Worm (Caenorhabditis elegans) whole organism, young adult: Measurements from ENCODE around the gene cdf-2.
A peak's percentile ranks its signal among the peaks of the same experiment; 100 is the strongest.

Source experiments
- B0035.1 ChIP-seq: sonication (generic microtip); optimal IDR thresholded peaks from 2 replicates; lab custom pipeline; 2016; ENCODE audit warnings: missing genetic modification characterization, mild to moderate bottlenecking, missing compliant biosample characterization, missing genotype, missing genetic modification reagents
- D2030.7 ChIP-seq: fragments of 200-800 bp; sonication (Bioruptor generic); IDR thresholded peaks from 2 replicates; pipeline ENCODE4 v1.3.6; 2022; ENCODE audit warnings: missing genetic modification reagents, missing genetic modification characterization, missing compliant biosample characterization
- F37B4.10 ChIP-seq: fragments of 200-800 bp; sonication (Bioruptor generic); IDR thresholded peaks from 2 replicates; pipeline ENCODE4 v1.3.6; 2022; ENCODE audit warnings: missing genetic modification characterization, missing compliant biosample characterization
- F52B5.7 ChIP-seq: sonication (generic microtip); optimal IDR thresholded peaks from 2 replicates; lab custom pipeline; 2016; ENCODE audit warnings: mild to moderate bottlenecking, missing genetic modification characterization, missing compliant biosample characterization
- F57A8.1 ChIP-seq: fragments of 200-800 bp; sonication (Bioruptor generic); optimal IDR thresholded peaks from 2 replicates; lab custom pipeline; 2018; ENCODE audit warnings: mild to moderate bottlenecking, missing genetic modification characterization, moderate library complexity, missing compliant biosample characterization
- F57C9.4 ChIP-seq: sonication (generic microtip); optimal IDR thresholded peaks from 2 replicates; lab custom pipeline; 2017; ENCODE audit warnings: mild to moderate bottlenecking, missing genetic modification characterization, missing compliant biosample characterization
- K11D2.4 ChIP-seq: fragments of 200-800 bp; sonication (Bioruptor generic); IDR thresholded peaks from 2 replicates; pipeline ENCODE4 v1.3.6; 2022; ENCODE audit warnings: missing genetic modification reagents, missing genetic modification characterization, missing compliant biosample characterization
- T26A5.8 ChIP-seq: sonication (generic microtip); optimal IDR thresholded peaks from 2 replicates; lab custom pipeline; 2016; ENCODE audit warnings: missing genetic modification characterization, missing compliant biosample characterization
- Y53F4B.3 ChIP-seq: fragments of 200-800 bp; sonication (Bioruptor generic); IDR thresholded peaks from 2 replicates; pipeline ENCODE4 v1.3.6; 2022; ENCODE audit warnings: missing genetic modification reagents, missing genetic modification characterization, missing compliant biosample characterization
- Y95B8A.8 ChIP-seq: fragments of 200-800 bp; sonication (Bioruptor generic); IDR thresholded peaks from 2 replicates; pipeline ENCODE4 v1.3.6; 2022; ENCODE audit warnings: missing genetic modification reagents, missing genetic modification characterization, missing compliant biosample characterization
- aptf-2 ChIP-seq: fragments of 200-800 bp; sonication (Bioruptor generic); conservative IDR thresholded peaks from 2 replicates; pipeline ENCODE4 v1.3.6; 2022; ENCODE audit warnings: missing genetic modification reagents, missing genetic modification characterization, missing compliant biosample characterization
- cebp-1 ChIP-seq, 2 experiments: fragments of 200-800 bp in 1 of 2; sonication (Bioruptor generic) in 1 of 2; sonication (generic microtip) in 1 of 2; IDR thresholded peaks in 1 of 2; optimal IDR thresholded peaks in 1 of 2; 2 replicates each; pipeline versions ENCODE4 v1.3.6 to Lab custom; 2017 to 2022; ENCODE audit warnings: missing compliant biosample characterization in 2 of 2, missing genetic modification characterization in 2 of 2, mild to moderate bottlenecking in 1 of 2, missing genetic modification reagents in 1 of 2, moderate library complexity in 1 of 2
- ceh-27 ChIP-seq: fragments of 200-800 bp; sonication (Bioruptor generic); optimal IDR thresholded peaks from 2 replicates; lab custom pipeline; 2018; ENCODE audit warnings: mild to moderate bottlenecking, missing genetic modification characterization, moderate library complexity, missing compliant biosample characterization
- ceh-91 ChIP-seq: fragments of 200-800 bp; sonication (Bioruptor generic); IDR thresholded peaks from 2 replicates; pipeline ENCODE4 v1.3.6; 2022; ENCODE audit warnings: missing genetic modification reagents, missing genetic modification characterization, missing compliant biosample characterization
- die-1 ChIP-seq: sonication (generic microtip); optimal IDR thresholded peaks from 2 replicates; lab custom pipeline; 2016; ENCODE audit warnings: missing genotype, mild to moderate bottlenecking, missing genetic modification characterization, missing compliant biosample characterization
- dpff-1 ChIP-seq: sonication (generic microtip); optimal IDR thresholded peaks from 2 replicates; lab custom pipeline; 2017; ENCODE audit warnings: mild to moderate bottlenecking, missing genetic modification characterization, missing compliant biosample characterization
- egl-18 ChIP-seq: fragments of 200-800 bp; sonication (Bioruptor generic); IDR thresholded peaks from 2 replicates; pipeline ENCODE4 v1.3.6; 2022; ENCODE audit warnings: missing genetic modification reagents, missing genetic modification characterization, missing compliant biosample characterization
- egl-44 ChIP-seq: fragments of 200-800 bp; sonication (Bioruptor generic); IDR thresholded peaks from 2 replicates; pipeline ENCODE4 v1.3.6; 2022; ENCODE audit warnings: missing genetic modification reagents, missing genetic modification characterization, missing compliant biosample characterization
- ekl-4 ChIP-seq: fragments of 200-800 bp; sonication (Bioruptor generic); IDR thresholded peaks from 2 replicates; pipeline ENCODE4 v1.3.6; 2022; ENCODE audit warnings: missing genetic modification reagents, missing genetic modification characterization, missing compliant biosample characterization
- fkh-3 ChIP-seq: sonication (generic microtip); optimal IDR thresholded peaks from 2 replicates; lab custom pipeline; 2016; ENCODE audit warnings: mild to moderate bottlenecking, missing genetic modification characterization, missing compliant biosample characterization
- hmg-1.2 ChIP-seq: fragments of 200-800 bp; sonication (Bioruptor generic); IDR thresholded peaks from 2 replicates; pipeline ENCODE4 v1.3.6; 2022; ENCODE audit warnings: missing genetic modification reagents, missing genetic modification characterization, missing compliant biosample characterization
- lag-1 ChIP-seq: fragments of 200-800 bp; sonication (Bioruptor generic); IDR thresholded peaks from 2 replicates; pipeline ENCODE4 v1.3.6; 2022; ENCODE audit warnings: missing genetic modification reagents, missing genetic modification characterization, missing compliant biosample characterization
- lin-26 ChIP-seq: fragments of 200-800 bp; sonication (Bioruptor generic); IDR thresholded peaks from 2 replicates; pipeline ENCODE4 v1.3.6; 2022; ENCODE audit warnings: missing genetic modification reagents, missing genetic modification characterization, missing compliant biosample characterization
- mcd-1 ChIP-seq: fragments of 200-800 bp; sonication (Bioruptor generic); IDR thresholded peaks from 2 replicates; pipeline ENCODE4 v1.3.6; 2022; ENCODE audit warnings: missing genetic modification reagents, missing genetic modification characterization, missing compliant biosample characterization
- mxl-1 ChIP-seq: sonication (generic microtip); optimal IDR thresholded peaks from 2 replicates; lab custom pipeline; 2016; ENCODE audit warnings: missing genetic modification characterization, missing compliant biosample characterization
- nfyb-1 ChIP-seq: fragments of 200-800 bp; sonication (Bioruptor generic); IDR thresholded peaks from 2 replicates; pipeline ENCODE4 v1.3.6; 2022; ENCODE audit warnings: missing genetic modification reagents, missing genetic modification characterization, missing compliant biosample characterization
- nhr-27 ChIP-seq: fragments of 200-800 bp; sonication (Bioruptor generic); optimal IDR thresholded peaks from 2 replicates; lab custom pipeline; 2018; ENCODE audit warnings: mild to moderate bottlenecking, missing genetic modification characterization, moderate library complexity, missing compliant biosample characterization
- nhr-80 ChIP-seq: sonication (generic microtip); optimal IDR thresholded peaks from 2 replicates; lab custom pipeline; 2016; ENCODE audit warnings: missing genetic modification characterization, missing compliant biosample characterization
- pha-4 ChIP-seq: fragments of 150-350 bp; sonication (generic microtip); optimal IDR thresholded peaks from 2 replicates; lab custom pipeline; 2014; ENCODE audit warnings: missing biosample characterization, missing genetic modification reagents, missing genetic modification characterization
- rec-8 ChIP-seq, 2 experiments: sonication (generic microtip); optimal IDR thresholded peaks; 2 replicates each; lab custom pipeline; 2016; ENCODE audit warnings: mild to moderate bottlenecking in 2 of 2, missing genetic modification characterization in 2 of 2, missing genetic modification reagents in 2 of 2, missing genotype in 2 of 2, missing biosample characterization in 1 of 2, missing compliant biosample characterization in 1 of 2, moderate library complexity in 1 of 2
- sdz-38 ChIP-seq: sonication (generic microtip); optimal IDR thresholded peaks from 2 replicates; lab custom pipeline; 2016; ENCODE audit warnings: missing genotype, missing genetic modification characterization, missing compliant biosample characterization
- snpc-1.3 ChIP-seq: sonication (generic microtip); optimal IDR thresholded peaks from 2 replicates; lab custom pipeline; 2017; ENCODE audit warnings: missing genetic modification characterization, mild to moderate bottlenecking, missing compliant biosample characterization, antibody characterized with exemption, moderate library complexity, missing genotype, missing genetic modification reagents; ENCODE audit not compliant: insufficient read depth
- snpc-4 ChIP-seq, 5 experiments: fragments of 150-350 bp in 1 of 5; sonication (generic microtip) in 4 of 5; optimal IDR thresholded peaks; 2 replicates each; lab custom pipeline; 2014 to 2018; ENCODE audit warnings: missing genetic modification characterization in 5 of 5, missing biosample characterization in 3 of 5, antibody characterized with exemption in 2 of 5, mild to moderate bottlenecking in 2 of 5, missing compliant biosample characterization in 2 of 5, missing genotype in 2 of 5, moderate library complexity in 2 of 5, missing genetic modification reagents in 1 of 5
- tbp1 ChIP-seq: fragments of 200-800 bp; sonication (Bioruptor generic); optimal IDR thresholded peaks from 2 replicates; lab custom pipeline; 2018; ENCODE audit warnings: mild to moderate bottlenecking, missing genetic modification characterization, missing compliant biosample characterization
- unc-130 ChIP-seq: sonication (generic microtip); optimal IDR thresholded peaks from 2 replicates; lab custom pipeline; 2016; ENCODE audit warnings: missing genetic modification reagents, missing genetic modification characterization, missing compliant biosample characterization
- ztf-28 ChIP-seq: fragments of 200-800 bp; sonication (Bioruptor generic); IDR thresholded peaks from 2 replicates; pipeline ENCODE4 v1.3.6; 2022; ENCODE audit warnings: missing genetic modification reagents, missing genetic modification characterization, missing compliant biosample characterization

The cdf-2 gene

DNA sequence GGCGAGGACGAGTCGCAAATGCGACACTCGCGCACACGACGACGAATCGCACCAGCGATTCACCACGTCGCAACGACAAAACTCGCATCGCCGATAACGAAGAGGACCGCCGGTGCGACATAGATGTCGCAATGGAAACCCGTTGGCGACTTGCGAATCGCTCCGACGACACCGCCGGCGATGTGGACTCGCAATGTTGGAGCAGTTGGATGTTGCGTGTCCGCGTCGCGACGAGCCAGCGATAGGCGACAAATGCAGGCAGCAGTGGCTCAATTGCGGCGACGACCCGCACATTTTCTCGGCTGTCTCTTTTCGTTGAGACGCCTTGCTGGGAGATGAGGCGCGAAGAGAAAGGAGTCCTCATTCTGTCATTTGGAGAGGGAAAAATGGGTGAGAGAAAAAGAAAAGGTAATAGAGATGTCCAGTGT lies 14.6 kb downstream of the cdf-2 start (continued):
- TF ChIP-seq ekl-4 (GFP tag; lab: Robert Waterston, UW), result no peak
- TF ChIP-seq aptf-2 (GFP tag; lab: Robert Waterston, UW), result no peak
- no peak for TF ChIP-seq cebp-1 (GFP tag; IDR thresholded peaks at IDR 0.05; lab: Robert Waterston, UW)
- peak; percentile 71 for TF ChIP-seq cebp-1 (tag; optimal IDR thresholded peaks at IDR 0.05; lab: Kevin White, UChicago)
- no peak for TF ChIP-seq T26A5.8 (tag; lab: Kevin White, UChicago)
- no peak for TF ChIP-seq sdz-38 (tag; lab: Kevin White, UChicago)
- no peak for TF ChIP-seq snpc-1.3
- TF ChIP-seq Y95B8A.8 (GFP tag; lab: Robert Waterston, UW), result no peak
- 0 out of 2 replicates have a peak, but pooled peaks have one; percentile 10 for TF ChIP-seq lag-1 (GFP tag; lab: Robert Waterston, UW)
- TF ChIP-seq egl-18 (GFP tag; lab: Robert Waterston, UW), result 0 out of 2 replicates have a peak, but pooled peaks have one; percentile 3
- peak; percentile 56 for TF ChIP-seq K11D2.4 (GFP tag; lab: Robert Waterston, UW)
- no peak for TF ChIP-seq tbp1 (GFP tag; lab: Kevin White, UChicago)
- TF ChIP-seq D2030.7, result no peak
- TF ChIP-seq mcd-1, result peak; percentile 69
- TF ChIP-seq snpc-4 (GFP tag; optimal IDR thresholded peaks at IDR 0.05; lab: Kevin White, UChicago), result peak; percentile 9
- TF ChIP-seq snpc-4 (tag; optimal IDR thresholded peaks at IDR 0.05; lab: Kevin White, UChicago), result peak in 1 of 4 experiments; percentile 29
- TF ChIP-seq F37B4.10 (GFP tag; lab: Robert Waterston, UW), result no peak
- no peak for TF ChIP-seq Y53F4B.3 (GFP tag; lab: Robert Waterston, UW)
- no peak for TF ChIP-seq unc-130 (GFP tag; lab: Kevin White, UChicago)
- no peak for TF ChIP-seq dpff-1 (tag; lab: Kevin White, UChicago)
- no peak for TF ChIP-seq ztf-28 (GFP tag; lab: Robert Waterston, UW)
- no peak for TF ChIP-seq F52B5.7 (tag; lab: Kevin White, UChicago)
- TF ChIP-seq ceh-27 (GFP tag; lab: Kevin White, UChicago), result peak; percentile 61
- TF ChIP-seq F57A8.1, result no peak
- no peak for TF ChIP-seq B0035.1 (tag; lab: Kevin White, UChicago)
- peak; percentile 12 for TF ChIP-seq fkh-3 (tag; lab: Kevin White, UChicago)
- peak; percentile 18; the same call in 1 of the 2 replicates for TF ChIP-seq nfyb-1 (GFP tag; lab: Robert Waterston, UW)
- no peak for TF ChIP-seq die-1
- peak; percentile 62; the same call in 1 of the 2 replicates for TF ChIP-seq lin-26
- no peak for TF ChIP-seq ceh-91 (GFP tag; lab: Robert Waterston, UW)
- TF ChIP-seq mxl-1 (tag; lab: Kevin White, UChicago), result no peak
- TF ChIP-seq nhr-27, result no peak
- no peak for TF ChIP-seq pha-4 (tag; lab: Kevin White, UChicago)
- TF ChIP-seq rec-8 (tag; optimal IDR thresholded peaks at IDR 0.05; lab: Kevin White, UChicago), result no peak
- TF ChIP-seq hmg-1.2, result peak; percentile 34; the same call in 1 of the 2 replicates
- no peak for TF ChIP-seq F57C9.4 (tag; lab: Kevin White, UChicago)

DNA sequence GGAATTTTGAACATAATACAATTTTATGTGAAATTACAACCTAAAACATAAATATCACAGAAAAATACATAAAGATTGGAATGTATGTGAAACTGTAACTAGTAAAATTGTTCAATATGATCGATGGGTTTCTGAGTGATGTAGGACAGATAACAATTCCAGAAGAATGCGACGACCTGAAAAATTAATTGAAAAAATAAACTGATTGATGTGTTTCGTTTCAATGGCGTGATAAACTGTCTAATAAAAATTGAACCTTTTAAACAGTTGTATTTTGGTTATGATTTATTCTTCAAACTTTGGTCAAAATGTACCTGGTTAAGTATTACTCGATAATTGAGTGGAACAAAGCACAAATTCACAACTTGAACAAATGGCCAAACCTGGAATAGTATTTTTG lies 15.5 kb downstream of the cdf-2 start:
- TF ChIP-seq egl-44 (GFP tag; lab: Robert Waterston, UW) (no peak), nhr-80 (tag; lab: Kevin White, UChicago) (peak; percentile 58), nhr-27 (no peak)
